Worm (Caenorhabditis elegans): ENCODE results near the gene srh-61.

DNA sequence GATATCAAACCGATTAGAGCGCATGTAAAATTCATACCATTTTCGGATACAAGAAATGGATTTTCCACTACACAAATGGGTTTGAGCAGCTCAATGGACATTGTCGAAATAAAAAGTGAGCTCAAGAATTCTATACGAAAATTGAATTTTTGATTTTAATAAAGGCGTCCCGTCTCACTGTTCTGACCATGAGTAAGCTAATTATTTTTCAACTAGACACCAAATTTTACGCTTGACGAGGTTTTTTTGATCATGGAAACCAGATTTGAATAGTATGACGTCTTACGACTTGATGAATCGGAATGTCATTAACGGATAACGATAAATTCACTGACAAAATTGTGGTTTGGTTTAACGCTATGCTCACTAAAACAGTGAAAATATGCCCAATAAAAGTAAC lies at the start of gene srh-61:
- TF ChIP-seq pha-4 (tag; optimal IDR thresholded peaks at IDR 0.05) (no peak), unc-39 (tag; optimal IDR thresholded peaks at IDR 0.05) (no peak), blmp-1 (tag; optimal IDR thresholded peaks at IDR 0.05) (no peak), nhr-12 (tag; optimal IDR thresholded peaks at IDR 0.05) (no peak), elt-3 (tag; optimal IDR thresholded peaks at IDR 0.05) (no peak)

Data from whole organism, mixed stage, embryonic.